Worm (Caenorhabditis elegans) whole organism, early embryonic: ENCODE measurements around the gene mrpl-18.

Experiments
- ama-1 ChIP-seq: fragments of 150-350 bp; optimal IDR thresholded peaks from 2 replicates; lab custom pipeline; 2014
- pes-1 ChIP-seq: fragments of 200-800 bp; sonication (Bioruptor generic); IDR thresholded peaks from 2 replicates; pipeline ENCODE4 v1.3.6; 2022; ENCODE audit warnings: missing genetic modification reagents, missing genetic modification characterization, missing compliant biosample characterization
- tbx-11 ChIP-seq: fragments of 200-800 bp; sonication (Bioruptor generic); IDR thresholded peaks from 2 replicates; pipeline ENCODE4 v1.3.6; 2022; ENCODE audit warnings: missing genetic modification characterization, missing compliant biosample characterization

- no peak for TF ChIP-seq ama-1 (lab: Kevin White, UChicago)
- no peak for TF ChIP-seq tbx-11 (GFP tag; lab: Robert Waterston, UW)
- no peak for TF ChIP-seq pes-1 (GFP tag; lab: Robert Waterston, UW)
Measured at ce11 chrIII:8099022-8099421, 45.8 kb upstream of the mrpl-18 start, which contains the start of gene K06H7.1.
